Fruit fly (Drosophila melanogaster): ENCODE measurements around the gene CG43924.

DNA sequence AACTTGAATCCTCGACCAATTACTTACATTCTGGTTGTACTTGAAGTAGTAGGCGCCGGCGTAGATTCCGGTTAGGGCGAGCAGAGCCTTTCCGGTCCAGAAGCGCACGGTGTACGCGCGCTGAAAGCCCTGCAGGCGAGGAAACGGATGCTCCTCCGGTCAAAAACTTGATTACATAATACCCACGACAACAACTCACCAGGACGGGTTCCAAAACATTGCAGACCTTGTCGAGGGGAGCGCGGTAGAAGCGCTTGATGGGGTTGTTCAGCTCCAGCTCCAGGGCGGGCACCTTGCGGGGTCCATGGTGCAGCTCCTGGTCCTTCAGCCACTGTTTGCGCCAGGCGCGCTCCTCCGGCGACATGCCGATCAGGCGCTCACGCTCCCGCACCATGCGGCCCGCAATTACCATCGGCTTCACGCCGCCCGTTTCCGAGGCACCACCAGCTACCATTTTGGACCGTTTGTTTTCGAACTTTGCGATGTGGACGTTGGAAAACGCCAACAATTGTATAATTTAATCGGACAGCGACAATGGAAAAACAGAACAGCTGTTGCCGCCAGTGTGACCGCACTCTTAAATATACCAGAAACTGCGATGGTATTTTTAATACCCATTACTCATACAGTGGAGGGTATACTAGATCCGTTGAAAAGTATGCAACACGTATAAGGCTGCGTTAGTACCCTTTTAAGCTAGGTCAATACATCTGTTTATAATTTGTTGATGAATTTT is 39.8 kb upstream of the CG43924 start, which contains the start of gene ND-B17:
- no peak for TF ChIP-seq gl (tag; optimal IDR thresholded peaks at IDR 0.05)
- no peak for TF ChIP-seq CG34367 (tag; optimal IDR thresholded peaks at IDR 0.05)
- TF ChIP-seq CG10348 (GFP tag; IDR thresholded peaks at IDR 0.05): no peak
- no peak for TF ChIP-seq CG8301 (tag; optimal IDR thresholded peaks at IDR 0.05)
- TF ChIP-seq Pif1A (GFP tag; optimal IDR thresholded peaks at IDR 0.05): no peak
- TF ChIP-seq CG15710 (tag; optimal IDR thresholded peaks at IDR 0.05): no peak
- no peak for TF ChIP-seq EcR (GFP tag; optimal IDR thresholded peaks at IDR 0.05)
